Fruit fly (Drosophila melanogaster): ENCODE measurements around the gene CG3987.

The CG3987 gene

dm6 chr3R:15136015-15136414, 3.7 kb upstream of the CG3987 start:
- no peak for TF ChIP-seq D1 (tag; optimal IDR thresholded peaks at IDR 0.05)
- no peak for TF ChIP-seq EcR (GFP tag; optimal IDR thresholded peaks at IDR 0.05)
- TF ChIP-seq CG17806 (tag; optimal IDR thresholded peaks at IDR 0.05), result no peak
- no peak for TF ChIP-seq gl (tag; optimal IDR thresholded peaks at IDR 0.05)
- no peak for TF ChIP-seq CG10348 (GFP tag; IDR thresholded peaks at IDR 0.05)
- no peak for TF ChIP-seq rn (GFP tag; IDR thresholded peaks at IDR 0.05)
- no peak for TF ChIP-seq fd96Ca (GFP tag; IDR thresholded peaks at IDR 0.05)
- TF ChIP-seq CG34367 (tag; optimal IDR thresholded peaks at IDR 0.05), result no peak
- TF ChIP-seq CG32121 (GFP tag; IDR thresholded peaks at IDR 0.05), result no peak
- no peak for TF ChIP-seq CG4496 (GFP tag; IDR thresholded peaks at IDR 0.05)
- TF ChIP-seq CG12605 (GFP tag; IDR thresholded peaks at IDR 0.05), result no peak
- no peak for TF ChIP-seq CG13204 (GFP tag; optimal IDR thresholded peaks at IDR 0.05)
- no peak for TF ChIP-seq CG8159 (tag; optimal IDR thresholded peaks at IDR 0.05)
- TF ChIP-seq CG9948 (tag; optimal IDR thresholded peaks at IDR 0.05), result no peak
- TF ChIP-seq Pif1B (GFP tag; optimal IDR thresholded peaks at IDR 0.05), result no peak

dm6 chr3R:15136846-15137245, 2.9 kb upstream of the CG3987 start, which contains the start of the genes CG6912 and CG3984:
CG6912 (minus strand) TSS chr3R:15137004.
CG3984 (plus strand) TSS chr3R:15137148.
- TF ChIP-seq D1 (tag; optimal IDR thresholded peaks at IDR 0.05) (no peak), CG14655 (GFP tag; optimal IDR thresholded peaks at IDR 0.05) (no peak), CG12605 (GFP tag; IDR thresholded peaks at IDR 0.05) (no peak), CG13204 (GFP tag; optimal IDR thresholded peaks at IDR 0.05) (no peak), CG34367 (tag; optimal IDR thresholded peaks at IDR 0.05) (no peak), CG10348 (GFP tag; IDR thresholded peaks at IDR 0.05) (no peak), fd96Ca (GFP tag; IDR thresholded peaks at IDR 0.05) (no peak)

DNA sequence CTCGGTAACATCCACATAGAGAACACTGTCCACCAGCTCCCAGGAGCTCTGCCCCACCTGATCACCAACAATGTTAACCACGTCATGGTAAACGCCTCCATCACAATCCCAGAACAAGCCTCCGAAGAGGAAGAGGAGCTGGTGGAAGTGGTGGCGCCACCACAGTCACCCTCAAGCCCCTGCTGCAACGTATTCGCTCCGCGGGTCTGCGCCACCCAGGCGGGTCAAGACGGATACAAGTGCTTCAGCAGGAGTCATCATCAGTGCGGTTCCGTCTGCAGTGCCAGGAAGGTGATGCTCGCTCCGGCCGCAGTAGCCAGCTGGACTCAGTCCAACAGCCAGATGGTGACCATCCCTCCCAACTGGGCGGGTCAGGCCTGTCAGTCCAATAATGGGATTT, 1.5 kb upstream of the CG3987 start:
- no peak for TF ChIP-seq CG9948 (tag; optimal IDR thresholded peaks at IDR 0.05)

DNA sequence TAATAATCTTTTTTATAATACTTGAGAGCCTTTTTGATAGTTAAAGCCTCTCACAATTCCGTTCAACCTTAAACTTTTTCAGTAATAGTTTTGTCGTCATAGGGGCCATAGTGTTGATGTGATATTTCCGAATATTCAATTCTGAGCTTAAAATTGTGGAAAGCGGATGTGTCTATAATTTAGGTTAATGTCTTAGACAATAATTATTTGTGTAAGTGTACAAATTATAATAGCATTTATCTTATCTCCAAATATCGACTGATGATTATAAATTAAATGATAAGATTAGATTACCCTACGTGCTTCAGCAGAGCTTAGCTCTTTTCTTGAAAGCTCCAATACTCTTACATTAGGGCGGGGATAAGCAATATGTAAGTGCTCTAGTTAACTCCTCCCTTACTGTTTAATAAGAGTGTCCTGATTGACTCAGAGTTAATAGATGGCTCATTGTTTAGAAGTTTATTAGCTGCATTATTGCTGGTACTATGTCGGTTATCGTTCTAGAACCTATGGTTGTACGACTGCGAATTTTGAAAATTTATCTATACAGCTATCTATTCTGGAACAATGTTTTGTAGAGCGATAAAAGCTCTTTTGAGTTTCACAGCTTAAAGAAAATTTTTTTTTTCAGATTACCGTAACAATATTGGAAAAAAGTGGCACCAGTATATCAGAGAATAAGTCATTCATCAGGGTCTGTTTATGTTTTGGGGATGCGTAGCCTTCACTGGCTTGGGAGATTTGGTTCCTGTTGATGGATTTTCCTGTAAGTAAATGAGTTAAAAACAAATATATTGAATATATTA, 545 bp upstream of the CG3987 start:
- TF ChIP-seq Pif1A (GFP tag; optimal IDR thresholded peaks at IDR 0.05) (no peak), CG9948 (tag; optimal IDR thresholded peaks at IDR 0.05) (no peak), Snoo (tag; optimal IDR thresholded peaks at IDR 0.05) (peak; percentile 21), CG8159 (tag; optimal IDR thresholded peaks at IDR 0.05) (no peak), CG12605 (GFP tag; IDR thresholded peaks at IDR 0.05) (no peak), CG15710 (tag; optimal IDR thresholded peaks at IDR 0.05) (no peak)

dm6 chr3R:15145491-15145890, 5.7 kb downstream of the CG3987 start:
- peak; percentile 75 for TF ChIP-seq CG8159 (tag; optimal IDR thresholded peaks at IDR 0.05)
- TF ChIP-seq CG34367 (tag; optimal IDR thresholded peaks at IDR 0.05), result peak; percentile 66
- TF ChIP-seq CG17806 (tag; optimal IDR thresholded peaks at IDR 0.05), result peak; percentile 65
- TF ChIP-seq CG32121 (GFP tag; IDR thresholded peaks at IDR 0.05), result peak; percentile 70; the same call in 1 of the 2 replicates
- TF ChIP-seq EcR (GFP tag; optimal IDR thresholded peaks at IDR 0.05), result peak; percentile 5
- TF ChIP-seq Snoo (tag; optimal IDR thresholded peaks at IDR 0.05), result peak; percentile 44
- no peak for TF ChIP-seq CG13204 (GFP tag; optimal IDR thresholded peaks at IDR 0.05)
- TF ChIP-seq CG14655 (GFP tag; optimal IDR thresholded peaks at IDR 0.05), result no peak
- TF ChIP-seq Ets98B (GFP tag; IDR thresholded peaks at IDR 0.05), result peak; percentile 88
- peak; percentile 80 for TF ChIP-seq fd96Ca (GFP tag; IDR thresholded peaks at IDR 0.05)
- no peak for TF ChIP-seq gl (tag; optimal IDR thresholded peaks at IDR 0.05)
- no peak for TF ChIP-seq CG8301 (tag; optimal IDR thresholded peaks at IDR 0.05)
- peak; percentile 87 for TF ChIP-seq CG4496 (GFP tag; IDR thresholded peaks at IDR 0.05)
- peak; percentile 56 for TF ChIP-seq Pif1A (GFP tag; optimal IDR thresholded peaks at IDR 0.05)
- TF ChIP-seq CG15710 (tag; optimal IDR thresholded peaks at IDR 0.05), result peak; percentile 77
- peak; percentile 79; the same call in 1 of the 2 replicates for TF ChIP-seq CG12605 (GFP tag; IDR thresholded peaks at IDR 0.05)
- TF ChIP-seq D1 (tag; optimal IDR thresholded peaks at IDR 0.05), result no peak
- no peak for TF ChIP-seq rn (GFP tag; IDR thresholded peaks at IDR 0.05)
- no peak; the same call in 1 of the 2 replicates for TF ChIP-seq CG10348 (GFP tag; IDR thresholded peaks at IDR 0.05)
- TF ChIP-seq Pif1B (GFP tag; optimal IDR thresholded peaks at IDR 0.05), result peak; percentile 66
- peak; percentile 73 for TF ChIP-seq CG9948 (tag; optimal IDR thresholded peaks at IDR 0.05)

DNA sequence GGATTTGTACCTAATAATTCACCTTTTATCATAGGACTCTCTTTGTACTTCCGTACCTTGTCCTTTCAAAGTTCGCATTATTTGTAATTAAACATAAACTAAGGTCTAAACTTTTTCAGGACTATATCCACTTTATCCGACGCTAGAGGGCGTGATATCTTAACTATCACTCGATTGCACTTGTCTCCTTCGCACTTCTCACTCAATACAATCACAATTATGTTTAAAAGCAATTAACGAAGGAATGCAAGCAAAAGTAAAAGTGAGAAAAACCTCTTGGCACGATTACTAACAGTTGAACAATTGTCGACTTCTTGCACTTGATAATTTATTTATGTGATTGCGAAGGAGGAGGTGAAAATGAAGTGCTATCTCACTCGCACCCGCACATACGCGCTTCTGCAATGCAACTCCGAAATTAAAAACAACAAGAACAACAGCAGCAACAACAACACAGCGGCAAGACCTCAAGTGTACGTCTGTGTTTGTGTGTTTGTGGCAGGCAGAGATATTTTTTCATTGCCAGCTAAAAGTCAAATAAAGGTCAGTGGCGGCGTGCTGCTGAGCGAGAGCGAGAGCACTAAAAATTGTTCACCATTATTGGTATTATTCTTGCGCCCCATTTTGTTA, 6.8 kb downstream of the CG3987 start:
- TF ChIP-seq CG10348 (GFP tag; IDR thresholded peaks at IDR 0.05) (no peak), EcR (GFP tag; optimal IDR thresholded peaks at IDR 0.05) (peak; percentile 69), CG15710 (tag; optimal IDR thresholded peaks at IDR 0.05) (no peak), CG34367 (tag; optimal IDR thresholded peaks at IDR 0.05) (no peak), CG12605 (GFP tag; IDR thresholded peaks at IDR 0.05) (peak; percentile 25; the same call in 1 of the 2 replicates), CG14655 (GFP tag; optimal IDR thresholded peaks at IDR 0.05) (no peak), CG13204 (GFP tag; optimal IDR thresholded peaks at IDR 0.05) (no peak), CG8301 (tag; optimal IDR thresholded peaks at IDR 0.05) (no peak), rn (GFP tag; IDR thresholded peaks at IDR 0.05) (no peak)
